Worm (Caenorhabditis elegans): ENCODE measurements around the gene C01G10.6.
"Not testable (repeated sequence)": the region's sequence is repeated elsewhere in the genome, so short reads cannot be mapped to it uniquely, and the experiment has no call there.

C01G10.6 gene

ce11 chrV:15092666-15093065 is 5.2 kb downstream of the C01G10.6 start, which contains the start of gene txt-12:
Gene txt-12 (plus strand): TSS chrV:15092966.
- no peak for TF ChIP-seq sdc-2 (tag; optimal IDR thresholded peaks at IDR 0.05)
- TF ChIP-seq fax-1 (tag; optimal IDR thresholded peaks at IDR 0.05): no peak
- no peak for TF ChIP-seq ceh-34 (tag; optimal IDR thresholded peaks at IDR 0.05)
- no peak for TF ChIP-seq pros-1 (tag; optimal IDR thresholded peaks at IDR 0.05)
- no peak for TF ChIP-seq ref-2 (tag; optimal IDR thresholded peaks at IDR 0.05)
- no peak for TF ChIP-seq hlh-13 (GFP tag; optimal IDR thresholded peaks at IDR 0.05)
- TF ChIP-seq lim-6 (tag; optimal IDR thresholded peaks at IDR 0.05): no peak
- TF ChIP-seq F13H6.1 (tag; optimal IDR thresholded peaks at IDR 0.05): no peak
- no peak for TF ChIP-seq fkh-6 (tag; optimal IDR thresholded peaks at IDR 0.05)
- no peak for TF ChIP-seq ceh-9 (tag; optimal IDR thresholded peaks at IDR 0.05)
- no peak for TF ChIP-seq zip-5 (tag; optimal IDR thresholded peaks at IDR 0.05)
- no peak for TF ChIP-seq tbx-2 (tag; optimal IDR thresholded peaks at IDR 0.05)
- no peak for TF ChIP-seq elt-2 (tag; optimal IDR thresholded peaks at IDR 0.05)
- no peak for TF ChIP-seq ceh-19 (GFP tag; optimal IDR thresholded peaks at IDR 0.05)
- no peak for TF ChIP-seq ceh-18 (tag; optimal IDR thresholded peaks at IDR 0.05)
- TF ChIP-seq pha-4 (tag; optimal IDR thresholded peaks at IDR 0.05): no peak

- TF ChIP-seq hlh-13 (GFP tag; optimal IDR thresholded peaks at IDR 0.05): no peak
- TF ChIP-seq sox-4 (tag; optimal IDR thresholded peaks at IDR 0.05): no peak
- TF ChIP-seq eyg-1 (tag; optimal IDR thresholded peaks at IDR 0.05): no peak
- TF ChIP-seq dmd-4 (tag; optimal IDR thresholded peaks at IDR 0.05; ENCODE audit: borderline replicate concordance): no peak
- no peak for TF ChIP-seq hlh-15 (tag; optimal IDR thresholded peaks at IDR 0.05)
- TF ChIP-seq lin-11 (tag; optimal IDR thresholded peaks at IDR 0.05): no peak
- no peak for TF ChIP-seq elt-4 (tag; optimal IDR thresholded peaks at IDR 0.05)
- no peak for TF ChIP-seq nfya-1 (tag; optimal IDR thresholded peaks at IDR 0.05)
- no peak for TF ChIP-seq ama-1 (optimal IDR thresholded peaks at IDR 0.05)
Measured at ce11 chrV:15094749-15095148, 7.3 kb downstream of the C01G10.6 start, which contains the start of gene srx-78. Gene srx-78 (plus strand): TSS chrV:15095049.

ce11 chrV:15099447-15099846 is 12.0 kb downstream of the C01G10.6 start, which contains the start of gene C01G10.1:
Gene C01G10.1 (plus strand): TSS chrV:15099747.
- no peak for TF ChIP-seq elt-2 (tag; optimal IDR thresholded peaks at IDR 0.05)
- no peak for TF ChIP-seq hlh-13 (GFP tag; optimal IDR thresholded peaks at IDR 0.05)

ce11 chrV:15105893-15106598 is 18.6 kb downstream of the C01G10.6 start, which contains the start of gene C01G10.14:
Gene C01G10.14 (minus strand): TSS chrV:15105943.
- not testable (repeated sequence) for TF ChIP-seq nhr-232, pha-2, Y22D7AL.16 (tag; optimal IDR thresholded peaks at IDR 0.05)

ce11 chrV:15109260-15109659 is 21.8 kb downstream of the C01G10.6 start, which contains the start of gene Y75B12A.2:
Gene Y75B12A.2 (plus strand): TSS chrV:15109560.
- no peak for TF ChIP-seq sox-4 (tag; optimal IDR thresholded peaks at IDR 0.05)
- TF ChIP-seq ama-1 (optimal IDR thresholded peaks at IDR 0.05): no peak
- TF ChIP-seq dmd-4 (tag; optimal IDR thresholded peaks at IDR 0.05; ENCODE audit: borderline replicate concordance): no peak
- TF ChIP-seq K09A11.1 (tag; optimal IDR thresholded peaks at IDR 0.05; ENCODE audit: insufficient read depth): no peak
- no peak for TF ChIP-seq pha-2 (tag; optimal IDR thresholded peaks at IDR 0.05)
- TF ChIP-seq hlh-15 (tag; optimal IDR thresholded peaks at IDR 0.05): no peak
- no peak for TF ChIP-seq unc-55 (GFP tag; optimal IDR thresholded peaks at IDR 0.05)

- TF ChIP-seq unc-86 (tag; optimal IDR thresholded peaks at IDR 0.05) (no peak), ceh-19 (GFP tag; optimal IDR thresholded peaks at IDR 0.05) (no peak), ceh-45 (GFP tag; IDR thresholded peaks at IDR 0.05) (no peak), madf-2 (tag; optimal IDR thresholded peaks at IDR 0.05) (no peak), tbx-2 (tag; optimal IDR thresholded peaks at IDR 0.05) (no peak), ceh-6 (GFP tag; optimal IDR thresholded peaks at IDR 0.05) (no peak), ceh-2 (tag; optimal IDR thresholded peaks at IDR 0.05) (no peak), Y22D7AL.16 (tag; optimal IDR thresholded peaks at IDR 0.05) (no peak), ceh-22 (tag; optimal IDR thresholded peaks at IDR 0.05) (no peak), F13H6.1 (tag; optimal IDR thresholded peaks at IDR 0.05) (no peak), ceh-14 (tag; optimal IDR thresholded peaks at IDR 0.05) (no peak)
Measured at ce11 chrV:15111660-15112059, 24.2 kb downstream of the C01G10.6 start, which contains the start of gene T01G5.7. Gene T01G5.7 (plus strand): TSS chrV:15111960.
